Worm (Caenorhabditis elegans): ENCODE results near the gene C18A11.3.
A peak's percentile ranks its signal among the peaks of the same experiment; 100 is the strongest.

C18A11.3 gene

DNA sequence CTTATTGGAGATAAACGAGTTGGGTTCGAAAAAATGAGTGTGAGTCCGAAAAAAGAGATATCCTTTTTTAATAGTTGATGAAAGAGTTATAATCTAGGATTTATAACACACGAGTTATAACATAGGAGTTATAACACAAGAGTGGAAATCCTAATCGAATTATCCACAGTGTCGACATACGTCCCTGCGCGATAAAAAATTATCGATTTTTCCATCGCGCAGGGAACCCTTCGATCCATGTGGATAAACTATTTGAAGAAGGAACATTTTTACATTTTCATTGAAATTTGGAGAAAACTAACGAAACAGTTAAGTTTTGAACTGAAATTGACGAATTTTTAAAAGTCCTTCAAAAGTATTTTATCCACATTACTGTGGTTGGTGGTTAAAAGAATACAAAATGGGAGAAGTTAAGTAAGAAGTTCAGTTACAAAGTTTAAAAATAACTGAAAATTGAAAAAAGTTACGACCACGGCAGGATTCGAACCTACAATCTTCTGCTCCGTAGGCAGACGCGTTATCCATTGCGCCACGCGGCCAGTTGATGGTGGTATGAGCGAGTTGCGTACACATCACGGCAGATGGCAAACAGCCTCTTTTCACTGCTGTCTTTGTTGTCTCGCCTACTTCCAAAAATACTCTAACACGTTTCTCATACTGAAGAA, 24.6 kb upstream of the C18A11.3 start (continued):
- TF ChIP-seq nhr-90 (tag; optimal IDR thresholded peaks at IDR 0.05) (peak; percentile 96), egrh-3 (GFP tag; IDR thresholded peaks at IDR 0.05) (peak; percentile 66), repo-1 (tag; optimal IDR thresholded peaks at IDR 0.05) (peak; percentile 99), tbp1 (GFP tag; optimal IDR thresholded peaks at IDR 0.05) (peak; percentile 97), aptf-3 (GFP tag; IDR thresholded peaks at IDR 0.05) (no peak), unc-62 (GFP tag; optimal IDR thresholded peaks at IDR 0.05) (peak; percentile 60), B0261.1 (tag; optimal IDR thresholded peaks at IDR 0.05) (peak; percentile 97), hlh-26 (GFP tag; conservative IDR thresholded peaks at IDR 0.05) (no peak), lag-1 (GFP tag; IDR thresholded peaks at IDR 0.05) (0 out of 2 replicates have a peak, but pooled peaks have one; percentile 83), Y53G8AR.9 (GFP tag; conservative IDR thresholded peaks at IDR 0.05) (peak; percentile 96), hrde-1 (tag; optimal IDR thresholded peaks at IDR 0.05; ENCODE audit: borderline replicate concordance) (peak; percentile 27), cebp-1 (GFP tag; IDR thresholded peaks at IDR 0.05) (peak; percentile 67), cebp-1 (tag; optimal IDR thresholded peaks at IDR 0.05) (peak; percentile 97), F52B5.7 (tag; optimal IDR thresholded peaks at IDR 0.05) (peak; percentile 59), mel-28 (tag; optimal IDR thresholded peaks at IDR 0.05; ENCODE audit: borderline replicate concordance) (peak; percentile 15), nhr-179 (tag; optimal IDR thresholded peaks at IDR 0.05) (peak; percentile 88), F39B2.1 (GFP tag; IDR thresholded peaks at IDR 0.05) (peak; percentile 57; the same call in 1 of the 2 replicates), C06A6.2 (GFP tag; conservative IDR thresholded peaks at IDR 0.05) (peak; percentile 97), Y67H2A.10 (GFP tag; conservative IDR thresholded peaks at IDR 0.05) (no peak), C17E4.6 (GFP tag; IDR thresholded peaks at IDR 0.05) (peak; percentile 55), D2030.7 (GFP tag; IDR thresholded peaks at IDR 0.05) (peak; percentile 69; the same call in 1 of the 2 replicates), ztf-25 (GFP tag; IDR thresholded peaks at IDR 0.05) (peak; percentile 95), attf-6 (GFP tag; IDR thresholded peaks at IDR 0.05) (peak; percentile 64; the same call in 1 of the 2 replicates), mxl-1 (tag; optimal IDR thresholded peaks at IDR 0.05) (peak; percentile 83), ztf-3 (GFP tag; optimal IDR thresholded peaks at IDR 0.05) (peak; percentile 95), ztf-28 (GFP tag; IDR thresholded peaks at IDR 0.05) (peak; percentile 87), bed-1 (GFP tag; IDR thresholded peaks at IDR 0.05) (no peak), xnd-1 (tag; optimal IDR thresholded peaks at IDR 0.05) (no peak), efl-1 (GFP tag; optimal IDR thresholded peaks at IDR 0.05) (no peak), unc-130 (GFP tag; optimal IDR thresholded peaks at IDR 0.05) (no peak), akir-1 (GFP tag; optimal IDR thresholded peaks at IDR 0.05) (peak; percentile 75), K12H6.12 (tag; optimal IDR thresholded peaks at IDR 0.05) (peak; percentile 95), sptf-2 (GFP tag; optimal IDR thresholded peaks at IDR 0.05) (peak; percentile 14), bed-2 (GFP tag; IDR thresholded peaks at IDR 0.05) (peak; percentile 45; the same call in 1 of the 2 replicates), ekl-4 (GFP tag; IDR thresholded peaks at IDR 0.05) (peak; percentile 85), F10E7.11 (tag; optimal IDR thresholded peaks at IDR 0.05) (peak; percentile 92), Y53F4B.3 (GFP tag; IDR thresholded peaks at IDR 0.05) (peak; percentile 57; the same call in 1 of the 2 replicates), zfh-2 (GFP tag; conservative IDR thresholded peaks at IDR 0.05) (peak; percentile 71)

DNA sequence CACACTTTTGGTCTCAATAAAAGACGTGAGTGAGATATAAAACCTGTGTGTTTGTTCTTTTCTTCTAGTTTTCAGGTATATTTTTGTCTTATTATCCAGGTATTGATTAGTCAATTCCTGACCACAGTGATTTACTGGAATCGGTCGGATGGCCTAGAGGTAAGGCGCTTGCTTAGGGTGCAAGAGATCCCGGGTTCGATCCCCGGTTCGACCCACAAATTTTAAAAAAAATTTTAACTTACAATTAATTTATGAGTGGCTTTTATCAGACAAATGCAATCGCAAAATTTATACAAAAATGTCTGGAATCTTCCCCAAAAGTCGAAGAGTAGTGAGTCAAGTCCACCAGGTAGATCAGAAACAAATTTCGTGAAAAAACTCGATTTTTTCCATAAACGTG, 23.6 kb upstream of the C18A11.3 start:
- TF ChIP-seq cebp-2 (GFP tag; IDR thresholded peaks at IDR 0.05) (no peak), pha-4 (tag; optimal IDR thresholded peaks at IDR 0.05) (no peak), ets-4 (GFP tag; optimal IDR thresholded peaks at IDR 0.05) (no peak), die-1 (tag; optimal IDR thresholded peaks at IDR 0.05) (peak; percentile 53), egl-18 (GFP tag; IDR thresholded peaks at IDR 0.05) (no peak), lin-35 (GFP tag; optimal IDR thresholded peaks at IDR 0.05) (no peak), tlf-1 (GFP tag; optimal IDR thresholded peaks at IDR 0.05) (no peak), B0336.3 (GFP tag; IDR thresholded peaks at IDR 0.05) (no peak), unc-130 (GFP tag; optimal IDR thresholded peaks at IDR 0.05) (no peak), rpc-1 (optimal IDR thresholded peaks at IDR 0.05) (peak; percentile 44), rpc-1 (tag; optimal IDR thresholded peaks at IDR 0.05) (peak; percentile 69), ceh-27 (GFP tag; optimal IDR thresholded peaks at IDR 0.05) (no peak), mes-4 (tag; optimal IDR thresholded peaks at IDR 0.05) (no peak), mel-28 (tag; optimal IDR thresholded peaks at IDR 0.05; ENCODE audit: borderline replicate concordance) (no peak), ztf-18 (tag; optimal IDR thresholded peaks at IDR 0.05) (peak; percentile 29)
